Fruit fly (Drosophila melanogaster) whole organism, embryonic: ENCODE data around the gene CG13314.

Experiments used
- Atf6 ChIP-seq: fragments of 200-800 bp; sonication (Bioruptor generic); IDR thresholded peaks from 2 replicates; pipeline ENCODE4 v1.3.6; 2022; ENCODE audit warnings: missing biosample characterization, missing genetic modification characterization
- CG10321 ChIP-seq: fragments of 200-800 bp; sonication (Bioruptor generic); IDR thresholded peaks from 2 replicates; pipeline ENCODE4 v1.3.6; 2022; ENCODE audit warnings: missing biosample characterization, missing genetic modification characterization
- CG10366 ChIP-seq: fragments of 200-800 bp; sonication (Bioruptor generic); IDR thresholded peaks from 2 replicates; pipeline ENCODE4 v1.3.6; 2022; ENCODE audit warnings: missing biosample characterization, missing genetic modification characterization
- CG10959 ChIP-seq: fragments of 200-800 bp; sonication (Bioruptor generic); IDR thresholded peaks from 2 replicates; pipeline ENCODE4 v1.3.6; 2022; ENCODE audit warnings: missing biosample characterization, missing genetic modification characterization
- CG11456 ChIP-seq: fragments of 200-800 bp; sonication (Bioruptor generic); IDR thresholded peaks from 3 replicates; pipeline ENCODE4 v1.3.6; 2022; ENCODE audit warnings: missing biosample characterization, missing genetic modification characterization
- CG11504 ChIP-seq: fragments of 200-800 bp; sonication (Bioruptor generic); optimal IDR thresholded peaks from 3 replicates; lab custom pipeline; 2019; ENCODE audit warnings: missing biosample characterization, mild to moderate bottlenecking, missing genetic modification characterization, moderate library complexity
- CG12155 ChIP-seq: fragments of 200-800 bp; sonication (Bioruptor generic); optimal IDR thresholded peaks from 3 replicates; lab custom pipeline; 2016; ENCODE audit warnings: missing biosample characterization, missing genetic modification characterization
- CG16815 ChIP-seq: fragments of 200-800 bp; sonication (Bioruptor generic); optimal IDR thresholded peaks from 3 replicates; lab custom pipeline; 2017; ENCODE audit warnings: missing biosample characterization, mild to moderate bottlenecking, missing genetic modification characterization
- CG17361 ChIP-seq: fragments of 200-800 bp; sonication (Bioruptor generic); IDR thresholded peaks from 3 replicates; pipeline ENCODE4 v1.3.6; 2022; ENCODE audit warnings: missing biosample characterization, missing genetic modification characterization
- CG17829 ChIP-seq: fragments of 200-800 bp; optimal IDR thresholded peaks from 2 replicates; lab custom pipeline; 2019; ENCODE audit warnings: missing biosample characterization, mild to moderate bottlenecking, missing genetic modification characterization, moderate library complexity
- CG18011 ChIP-seq: fragments of 200-800 bp; sonication (Bioruptor generic); optimal IDR thresholded peaks from 2 replicates; lab custom pipeline; 2017; ENCODE audit warnings: missing biosample characterization, missing genetic modification characterization, mild to moderate bottlenecking, moderate library complexity, missing genotype
- CG1832 ChIP-seq: fragments of 200-800 bp; sonication (Bioruptor generic); optimal IDR thresholded peaks from 2 replicates; lab custom pipeline; 2017; ENCODE audit warnings: missing biosample characterization, mild to moderate bottlenecking, missing genetic modification characterization, inconsistent platforms
- CG30020 ChIP-seq: fragments of 200-800 bp; optimal IDR thresholded peaks from 2 replicates; lab custom pipeline; 2019; ENCODE audit warnings: missing biosample characterization, mild to moderate bottlenecking, missing genetic modification characterization, moderate library complexity
- CG32772 ChIP-seq: fragments of 200-800 bp; sonication (Bioruptor generic); IDR thresholded peaks from 2 replicates; pipeline ENCODE4 v1.3.6; 2022; ENCODE audit warnings: missing biosample characterization, missing genetic modification characterization
- CG34376 ChIP-seq: fragments of 200-800 bp; sonication (Bioruptor generic); optimal IDR thresholded peaks from 2 replicates; lab custom pipeline; 2018; ENCODE audit warnings: missing biosample characterization, mild to moderate bottlenecking, missing genetic modification characterization
- CG3995 ChIP-seq: fragments of 200-800 bp; sonication (Bioruptor generic); optimal IDR thresholded peaks from 3 replicates; lab custom pipeline; 2016; ENCODE audit warnings: missing biosample characterization, missing genetic modification characterization
- CG5245 ChIP-seq: fragments of 200-800 bp; sonication (Bioruptor generic); optimal IDR thresholded peaks from 3 replicates; lab custom pipeline; 2016; ENCODE audit warnings: missing biosample characterization, missing genetic modification characterization
- CG7357 ChIP-seq: fragments of 200-800 bp; sonication (Bioruptor generic); IDR thresholded peaks from 3 replicates; pipeline ENCODE4 v1.3.6; 2022; ENCODE audit warnings: missing biosample characterization, missing genetic modification characterization
- CG7745 ChIP-seq: fragments of 200-800 bp; sonication (Bioruptor generic); optimal IDR thresholded peaks from 2 replicates; lab custom pipeline; 2018; ENCODE audit warnings: missing biosample characterization, mild to moderate bottlenecking, missing genetic modification characterization, moderate library complexity
- Drgx ChIP-seq: fragments of 200-800 bp; sonication (Bioruptor generic); IDR thresholded peaks from 2 replicates; pipeline ENCODE4 v1.3.6; 2022; ENCODE audit warnings: missing biosample characterization, missing genetic modification characterization
- E2f1 ChIP-seq: fragments of 200-800 bp; sonication (Bioruptor generic); IDR thresholded peaks from 2 replicates; pipeline ENCODE4 v1.3.6; 2022; ENCODE audit warnings: missing biosample characterization, missing genetic modification characterization
- H2.0 ChIP-seq: fragments of 200-800 bp; sonication (Bioruptor generic); IDR thresholded peaks from 2 replicates; pipeline ENCODE4 v1.3.6; 2022; ENCODE audit warnings: missing biosample characterization, missing genetic modification characterization
- Hr78 ChIP-seq, 2 experiments: fragments of 200-800 bp in 1 of 2; fragments of >200 bp in 1 of 2; sonication (Bioruptor generic) in 1 of 2; optimal IDR thresholded peaks; 2 replicates each; lab custom pipeline; 2017 to 2019; ENCODE audit warnings: missing biosample characterization in 2 of 2, missing genetic modification characterization in 2 of 2, mild to moderate bottlenecking in 1 of 2, moderate library complexity in 1 of 2
- MESR4 ChIP-seq: fragments of 200-800 bp; sonication (Bioruptor generic); optimal IDR thresholded peaks from 2 replicates; lab custom pipeline; 2018; ENCODE audit warnings: missing biosample characterization, mild to moderate bottlenecking, missing genetic modification characterization, moderate library complexity
- NFAT ChIP-seq: fragments of 200-800 bp; sonication (Bioruptor generic); IDR thresholded peaks from 2 replicates; pipeline ENCODE4 v1.3.6; 2022; ENCODE audit warnings: missing biosample characterization, missing genetic modification characterization
- NK7.1 ChIP-seq: fragments of 200-800 bp; sonication (Bioruptor generic); optimal IDR thresholded peaks from 3 replicates; lab custom pipeline; 2016; ENCODE audit warnings: missing biosample characterization, missing genetic modification characterization
- Oli ChIP-seq: fragments of 200-800 bp; sonication (Bioruptor generic); optimal IDR thresholded peaks from 2 replicates; lab custom pipeline; 2018; ENCODE audit warnings: missing biosample characterization, mild to moderate bottlenecking, missing genetic modification characterization, moderate library complexity
- Sry-δ ChIP-seq: fragments of 200-800 bp; sonication (Bioruptor generic); optimal IDR thresholded peaks from 2 replicates; lab custom pipeline; 2016; ENCODE audit warnings: missing biosample characterization, missing genetic modification characterization
- Trl ChIP-seq, 3 experiments: fragments of >200 bp in 2 of 3; fragments of 200-800 bp in 1 of 3; sonication (Bioruptor generic) in 1 of 3; optimal IDR thresholded peaks; 2 replicates in 1 of 3; 3 replicates in 2 of 3; lab custom pipeline; 2016 to 2017; ENCODE audit warnings: missing biosample characterization in 1 of 3, missing genetic modification characterization in 1 of 3
- Xrp1 ChIP-seq: fragments of 200-800 bp; sonication (Bioruptor generic); IDR thresholded peaks from 2 replicates; pipeline ENCODE4 v1.3.6; 2022; ENCODE audit warnings: missing biosample characterization, missing genetic modification characterization
- YL-1 ChIP-seq: fragments of 200-800 bp; sonication (Bioruptor generic); optimal IDR thresholded peaks from 3 replicates; lab custom pipeline; 2017; ENCODE audit warnings: missing biosample characterization, mild to moderate bottlenecking, missing genetic modification characterization
- ab ChIP-seq: fragments of 200-800 bp; sonication (Bioruptor generic); optimal IDR thresholded peaks from 2 replicates; lab custom pipeline; 2016; ENCODE audit warnings: missing biosample characterization, missing genetic modification characterization
- amos ChIP-seq: fragments of 200-800 bp; sonication (Bioruptor generic); IDR thresholded peaks from 2 replicates; pipeline ENCODE4 v1.3.6; 2022; ENCODE audit warnings: missing biosample characterization, missing genetic modification characterization; ENCODE audit not compliant: partially characterized antibody
- cas ChIP-seq: fragments of 200-800 bp; sonication (Bioruptor generic); IDR thresholded peaks from 2 replicates; pipeline ENCODE4 v1.3.6; 2022; ENCODE audit warnings: missing biosample characterization, missing genetic modification characterization
- dati ChIP-seq: fragments of 200-800 bp; sonication (Bioruptor generic); IDR thresholded peaks from 2 replicates; pipeline ENCODE4 v1.3.6; 2022; ENCODE audit warnings: missing biosample characterization, missing genetic modification characterization
- dm ChIP-seq: fragments of 200-800 bp; sonication (Bioruptor generic); optimal IDR thresholded peaks from 3 replicates; lab custom pipeline; 2016; ENCODE audit warnings: missing biosample characterization, missing genetic modification characterization
- fd102C ChIP-seq: fragments of 200-800 bp; sonication (Bioruptor generic); optimal IDR thresholded peaks from 2 replicates; lab custom pipeline; 2018; ENCODE audit warnings: missing biosample characterization, mild to moderate bottlenecking, missing genetic modification characterization, moderate library complexity
- gcm2 ChIP-seq: fragments of 200-800 bp; sonication (Bioruptor generic); optimal IDR thresholded peaks from 2 replicates; lab custom pipeline; 2016; ENCODE audit warnings: missing biosample characterization, missing genetic modification characterization
- lola ChIP-seq, 3 experiments: fragments of >200 bp in 2 of 3; fragments of 200-800 bp in 1 of 3; sonication (Bioruptor generic) in 1 of 3; optimal IDR thresholded peaks; 2 replicates each; lab custom pipeline; 2017 to 2019; ENCODE audit warnings: missing biosample characterization in 3 of 3, missing genetic modification characterization in 3 of 3, mild to moderate bottlenecking in 1 of 3, moderate library complexity in 1 of 3
- luna ChIP-seq: fragments of 200-800 bp; sonication (Bioruptor generic); optimal IDR thresholded peaks from 2 replicates; lab custom pipeline; 2016; ENCODE audit warnings: missing biosample characterization, missing genetic modification characterization
- pan ChIP-seq, 4 experiments: fragments of >200 bp in 3 of 4; fragments of 200-800 bp in 1 of 4; sonication (Bioruptor generic) in 1 of 4; optimal IDR thresholded peaks in 3 of 4; IDR thresholded peaks in 1 of 4; 2 replicates each; pipeline versions ENCODE4 v1.3.6 to Lab custom; 2017 to 2022; ENCODE audit warnings: missing biosample characterization in 2 of 4, missing genetic modification characterization in 2 of 4, mixed read lengths in 1 of 4
- slou ChIP-seq: fragments of 200-800 bp; sonication (Bioruptor generic); optimal IDR thresholded peaks from 3 replicates; lab custom pipeline; 2016; ENCODE audit warnings: missing biosample characterization, missing genetic modification characterization
- sna ChIP-seq: fragments of 200-800 bp; sonication (Bioruptor generic); IDR thresholded peaks from 2 replicates; pipeline ENCODE4 v1.3.6; 2022; ENCODE audit warnings: missing biosample characterization, missing genetic modification characterization; ENCODE audit not compliant: partially characterized antibody
- ssp ChIP-seq: fragments of 200-800 bp; sonication (Bioruptor generic); IDR thresholded peaks from 2 replicates; pipeline ENCODE4 v1.3.6; 2022; ENCODE audit warnings: missing biosample characterization, missing genetic modification characterization
- toy ChIP-seq: fragments of 200-800 bp; sonication (Bioruptor generic); IDR thresholded peaks from 2 replicates; pipeline ENCODE4 v1.3.6; 2022; ENCODE audit warnings: missing biosample characterization, missing genetic modification characterization
- tup ChIP-seq: fragments of 200-800 bp; sonication (Bioruptor generic); optimal IDR thresholded peaks from 2 replicates; lab custom pipeline; 2016; ENCODE audit warnings: missing biosample characterization, mild to moderate bottlenecking, missing genetic modification characterization, moderate library complexity
- unpg ChIP-seq: fragments of 200-800 bp; sonication (Bioruptor generic); optimal IDR thresholded peaks from 3 replicates; lab custom pipeline; 2018; ENCODE audit warnings: missing biosample characterization, mild to moderate bottlenecking, missing genetic modification characterization, moderate library complexity
- vvl ChIP-seq: fragments of 200-800 bp; sonication (Bioruptor generic); IDR thresholded peaks from 2 replicates; pipeline ENCODE4 v1.3.6; 2022; ENCODE audit warnings: missing biosample characterization, missing genetic modification characterization
- wdn ChIP-seq: fragments of 200-800 bp; sonication (Bioruptor generic); IDR thresholded peaks from 2 replicates; pipeline ENCODE4 v1.3.6; 2022; ENCODE audit warnings: missing biosample characterization, missing genetic modification characterization
- zfh1 ChIP-seq: fragments of 200-800 bp; sonication (Bioruptor generic); IDR thresholded peaks from 3 replicates; pipeline ENCODE4 v1.3.6; 2022; ENCODE audit warnings: missing biosample characterization, missing genetic modification characterization

Gene CG13314

DNA sequence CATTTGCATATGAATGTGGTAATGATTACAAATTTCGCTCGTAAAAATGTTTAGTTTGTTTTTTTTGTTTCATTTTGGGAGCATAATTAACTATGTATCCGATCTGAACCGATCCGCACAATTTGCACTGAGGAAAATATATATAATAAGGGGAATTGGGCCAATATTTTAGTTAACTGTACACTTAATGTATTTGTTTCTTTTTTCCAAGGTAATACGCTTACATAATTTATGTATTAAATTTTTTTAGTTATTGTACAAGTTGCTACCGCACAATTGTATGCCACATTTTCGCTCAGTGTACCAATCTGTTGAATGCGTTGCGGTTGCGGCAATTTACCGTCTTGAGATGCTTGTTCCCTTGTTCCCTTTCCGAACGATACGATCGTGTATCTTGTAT lies 44.1 kb downstream of the CG13314 start (continued):
- no peak for TF ChIP-seq YL-1 (GFP tag; lab: Kevin White, UChicago)
- peak; percentile 40 for TF ChIP-seq CG30020 (tag; lab: Kevin White, UChicago)
- peak; percentile 91 for TF ChIP-seq Oli
- no peak for TF ChIP-seq amos (GFP tag; lab: Robert Waterston, UW)
- peak; percentile 72 for TF ChIP-seq CG12155 (GFP tag; lab: Kevin White, UChicago)
- no peak for TF ChIP-seq Drgx (GFP tag; lab: Robert Waterston, UW)
- peak; percentile 80 for TF ChIP-seq E2f1 (GFP tag; lab: Robert Waterston, UW)
- peak; percentile 95 for TF ChIP-seq vvl (GFP tag; lab: Robert Waterston, UW)
- peak; percentile 61 for TF ChIP-seq fd102C
- TF ChIP-seq CG7357 = peak; percentile 70
- peak; percentile 50 for TF ChIP-seq CG16815 (GFP tag; lab: Kevin White, UChicago)
- TF ChIP-seq wdn (GFP tag; lab: Robert Waterston, UW) = peak; percentile 63
- peak; percentile 86 for TF ChIP-seq CG10959
- TF ChIP-seq CG17829 (tag; lab: Kevin White, UChicago) = peak; percentile 87
- no peak for TF ChIP-seq MESR4 (GFP tag; lab: Kevin White, UChicago)
- peak; percentile 81 for TF ChIP-seq ssp (GFP tag; lab: Robert Waterston, UW)
- TF ChIP-seq pan (optimal IDR thresholded peaks at IDR 0.05; lab: Kevin White, UChicago) = no peak
- TF ChIP-seq pan (GFP tag; optimal IDR thresholded peaks at IDR 0.05 in 1 of 2, IDR thresholded peaks at IDR 0.05 in 1 of 2) = peak in 1 of 2 experiments; percentile 94
- TF ChIP-seq CG1832 (GFP tag; lab: Kevin White, UChicago) = no peak
- TF ChIP-seq Atf6 (GFP tag; lab: Robert Waterston, UW) = peak; percentile 83
- peak; percentile 37 for TF ChIP-seq Sry-δ (GFP tag; lab: Kevin White, UChicago)
- TF ChIP-seq CG3995 (GFP tag; lab: Kevin White, UChicago) = peak; percentile 12
- TF ChIP-seq NFAT (GFP tag; lab: Robert Waterston, UW) = peak; percentile 82
- TF ChIP-seq zfh1 (GFP tag; lab: Robert Waterston, UW) = peak; percentile 94
- peak; percentile 92 for TF ChIP-seq unpg (GFP tag; lab: Kevin White, UChicago)
- no peak for TF ChIP-seq Trl (optimal IDR thresholded peaks at IDR 0.05; lab: Kevin White, UChicago)
- peak; percentile 76 for TF ChIP-seq Trl (GFP tag; optimal IDR thresholded peaks at IDR 0.05; lab: Kevin White, UChicago)
- peak; percentile 75; the same call in 1 of the 2 replicates for TF ChIP-seq dati
- TF ChIP-seq toy (GFP tag; lab: Robert Waterston, UW) = peak; percentile 53; the same call in 1 of the 2 replicates
- TF ChIP-seq H2.0 (GFP tag; lab: Robert Waterston, UW) = peak; percentile 89
- peak; percentile 90 for TF ChIP-seq CG32772 (GFP tag; lab: Robert Waterston, UW)
- peak; percentile 91 for TF ChIP-seq Xrp1
- TF ChIP-seq slou (GFP tag; lab: Kevin White, UChicago) = peak; percentile 54
- no peak for TF ChIP-seq CG34376 (GFP tag; lab: Kevin White, UChicago)
- peak in 1 of 3 experiments; percentile 79 for TF ChIP-seq lola (GFP tag; optimal IDR thresholded peaks at IDR 0.05; lab: Kevin White, UChicago)
- TF ChIP-seq CG11456 (GFP tag; lab: Robert Waterston, UW) = peak; percentile 86
- peak; percentile 38 for TF ChIP-seq luna
- peak; percentile 72; the same call in 1 of the 2 replicates for TF ChIP-seq cas (GFP tag; lab: Robert Waterston, UW)
- TF ChIP-seq CG7745 (tag; lab: Kevin White, UChicago) = no peak
- TF ChIP-seq tup (GFP tag; lab: Kevin White, UChicago) = peak; percentile 60
- TF ChIP-seq NK7.1 = peak; percentile 60
- no peak for TF ChIP-seq sna
- TF ChIP-seq CG10366 (GFP tag; lab: Robert Waterston, UW) = peak; percentile 92
- peak; percentile 90 for TF ChIP-seq CG11504 (tag; lab: Kevin White, UChicago)
- peak; percentile 75 for TF ChIP-seq gcm2 (GFP tag; lab: Kevin White, UChicago)
- TF ChIP-seq ab = peak; percentile 37
- TF ChIP-seq CG17361 (GFP tag; lab: Robert Waterston, UW) = peak; percentile 84
- TF ChIP-seq Hr78 (GFP tag; optimal IDR thresholded peaks at IDR 0.05; lab: Kevin White, UChicago) = peak in 1 of 2 experiments; percentile 63
- TF ChIP-seq dm (GFP tag; lab: Kevin White, UChicago) = peak; percentile 65
- peak; percentile 71 for TF ChIP-seq CG5245
- TF ChIP-seq CG10321 = peak; percentile 66
- TF ChIP-seq CG18011 = peak; percentile 2
